Fruit fly (Drosophila melanogaster): ENCODE data around the gene JTBR.
A peak's percentile ranks its signal among the peaks of the same experiment; 100 is the strongest.

The JTBR gene

DNA sequence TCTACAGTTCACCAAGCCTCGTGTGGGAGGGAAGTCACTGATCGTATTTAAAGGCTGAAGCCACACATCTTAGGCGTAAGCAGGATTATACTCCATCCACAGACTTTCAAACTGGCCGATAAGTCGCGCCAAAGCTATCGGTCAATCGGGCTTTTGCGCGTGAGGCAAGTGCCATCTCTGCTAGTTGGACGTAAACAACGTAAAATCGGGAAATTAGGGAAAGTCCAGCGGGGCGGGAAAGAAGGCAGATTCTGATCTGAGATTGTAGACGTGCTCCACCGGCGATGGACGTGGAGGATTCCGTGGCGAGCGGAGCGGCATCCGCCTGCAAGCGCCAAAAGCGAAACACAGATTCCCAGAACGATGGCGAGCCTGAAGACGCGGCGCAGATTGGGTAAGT, 46.5 kb downstream of the JTBR start, which contains the start of gene CG8001 (continued):
- TF ChIP-seq CG15514 (GFP tag; optimal IDR thresholded peaks at IDR 0.05) (peak; percentile 27), shn (GFP tag; optimal IDR thresholded peaks at IDR 0.05) (no peak), Blimp-1 (GFP tag; optimal IDR thresholded peaks at IDR 0.05) (no peak), so (GFP tag; IDR thresholded peaks at IDR 0.05) (no peak), chn (GFP tag; optimal IDR thresholded peaks at IDR 0.05) (no peak), Oli (tag; optimal IDR thresholded peaks at IDR 0.05) (no peak), CG8924 (tag; optimal IDR thresholded peaks at IDR 0.05) (no peak), Dref (GFP tag; IDR thresholded peaks at IDR 0.05) (peak; percentile 76), gt (GFP tag; IDR thresholded peaks at IDR 0.05) (no peak), C15 (GFP tag; IDR thresholded peaks at IDR 0.05) (no peak), amos (GFP tag; IDR thresholded peaks at IDR 0.05; ENCODE audit: partially characterized antibody) (peak; percentile 64; the same call in 1 of the 2 replicates), Ets97D (GFP tag; optimal IDR thresholded peaks at IDR 0.05) (no peak), Doc3 (GFP tag; IDR thresholded peaks at IDR 0.05; ENCODE audit: partially characterized antibody) (peak; percentile 46; the same call in 1 of the 3 replicates), Dll (GFP tag; IDR thresholded peaks at IDR 0.05; ENCODE audit: partially characterized antibody) (peak; percentile 61; the same call in 3 of the 4 replicates), trem (tag; optimal IDR thresholded peaks at IDR 0.05) (no peak), croc (GFP tag; conservative IDR thresholded peaks at IDR 0.05) (no peak), CG33557 (GFP tag; optimal IDR thresholded peaks at IDR 0.05) (no peak), CG10959 (GFP tag; IDR thresholded peaks at IDR 0.05) (no peak), Bteb2 (GFP tag; optimal IDR thresholded peaks at IDR 0.05) (no peak), grn (GFP tag; optimal IDR thresholded peaks at IDR 0.05) (peak; percentile 31), bbx (GFP tag; IDR thresholded peaks at IDR 0.05; ENCODE audit: partially characterized antibody) (peak; percentile 69), CG6813 (GFP tag; optimal IDR thresholded peaks at IDR 0.05) (no peak), pho (GFP tag; optimal IDR thresholded peaks at IDR 0.05) (no peak), sqz (GFP tag; optimal IDR thresholded peaks at IDR 0.05) (no peak), al (GFP tag; IDR thresholded peaks at IDR 0.05) (no peak), E2f2 (GFP tag; IDR thresholded peaks at IDR 0.05) (peak; percentile 94), HLH54F (GFP tag; optimal IDR thresholded peaks at IDR 0.05) (no peak), sob (GFP tag; IDR thresholded peaks at IDR 0.05) (peak; percentile 31; the same call in 1 of the 2 replicates), h (optimal IDR thresholded peaks at IDR 0.05) (no peak), CG6791 (GFP tag; IDR thresholded peaks at IDR 0.05; ENCODE audit: partially characterized antibody) (peak; percentile 67), CG32767 (GFP tag; IDR thresholded peaks at IDR 0.05) (no peak), CG14860 (GFP tag; IDR thresholded peaks at IDR 0.05; ENCODE audit: partially characterized antibody) (0 out of 3 replicates have a peak, but pooled peaks have one; percentile 37), Gsc (GFP tag; IDR thresholded peaks at IDR 0.05) (no peak), Hmr (GFP tag; optimal IDR thresholded peaks at IDR 0.05) (no peak), CG3407 (GFP tag; optimal IDR thresholded peaks at IDR 0.05) (no peak), knrl (GFP tag; IDR thresholded peaks at IDR 0.05; ENCODE audit: partially characterized antibody) (peak; percentile 44; the same call in 2 of the 3 replicates), CG18599 (GFP tag; optimal IDR thresholded peaks at IDR 0.05) (no peak), tx (GFP tag; optimal IDR thresholded peaks at IDR 0.05) (no peak), Pdp1 (GFP tag; optimal IDR thresholded peaks at IDR 0.05) (no peak), BEAF-32 (GFP tag; optimal IDR thresholded peaks at IDR 0.05) (peak; percentile 67), Opbp (GFP tag; IDR thresholded peaks at IDR 0.05; ENCODE audit: partially characterized antibody) (peak; percentile 49; the same call in 2 of the 3 replicates), nerfin-2 (GFP tag; IDR thresholded peaks at IDR 0.05; ENCODE audit: partially characterized antibody) (peak; percentile 36; the same call in 1 of the 2 replicates), ATbp (GFP tag; optimal IDR thresholded peaks at IDR 0.05) (no peak), phol (tag; optimal IDR thresholded peaks at IDR 0.05) (no peak), sna (GFP tag; IDR thresholded peaks at IDR 0.05; ENCODE audit: partially characterized antibody) (peak; percentile 41; the same call in 1 of the 2 replicates), CG3838 (GFP tag; optimal IDR thresholded peaks at IDR 0.05) (no peak), vfl (GFP tag; optimal IDR thresholded peaks at IDR 0.05) (no peak), fd102C (GFP tag; optimal IDR thresholded peaks at IDR 0.05) (no peak), lola (GFP tag; optimal IDR thresholded peaks at IDR 0.05) (no peak)
